Fruit fly (Drosophila melanogaster) whole organism, prepupa: Measurements from ENCODE around the gene CG14294.
A peak's percentile ranks its signal among the peaks of the same experiment; 100 is the strongest.

ENCODE experiments used
- Blimp-1 ChIP-seq: fragments of 200-800 bp; sonication (Bioruptor generic); optimal IDR thresholded peaks from 3 replicates; lab custom pipeline; 2017; ENCODE audit warnings: missing biosample characterization, missing genetic modification characterization, mild to moderate bottlenecking, moderate library complexity, missing genetic modification reagents
- CG10631 ChIP-seq: fragments of 200-800 bp; sonication (Bioruptor generic); optimal IDR thresholded peaks from 2 replicates; lab custom pipeline; 2016; ENCODE audit warnings: missing biosample characterization, missing genetic modification characterization
- CG11294 ChIP-seq: fragments of 200-800 bp; sonication (Bioruptor generic); IDR thresholded peaks from 2 replicates; pipeline ENCODE4 v1.3.6; 2022; ENCODE audit warnings: missing biosample characterization, missing genetic modification characterization
- CG11762 ChIP-seq: fragments of 200-800 bp; sonication (Bioruptor generic); optimal IDR thresholded peaks from 3 replicates; lab custom pipeline; 2016; ENCODE audit warnings: missing biosample characterization, missing genetic modification characterization; ENCODE audit not compliant: insufficient read depth
- CG11902 ChIP-seq: fragments of 200-800 bp; sonication (Bioruptor generic); optimal IDR thresholded peaks from 3 replicates; lab custom pipeline; 2016; ENCODE audit warnings: missing biosample characterization, missing genetic modification characterization
- CG1621 ChIP-seq: fragments of 200-800 bp; sonication (Bioruptor generic); optimal IDR thresholded peaks from 3 replicates; lab custom pipeline; 2018; ENCODE audit warnings: missing biosample characterization, mild to moderate bottlenecking, missing genetic modification characterization
- CG31627 ChIP-seq: fragments of 200-800 bp; sonication (Bioruptor generic); optimal IDR thresholded peaks from 3 replicates; lab custom pipeline; 2016; ENCODE audit warnings: missing biosample characterization, missing genetic modification characterization
- CG32006 ChIP-seq: fragments of 200-800 bp; sonication (Bioruptor generic); optimal IDR thresholded peaks from 3 replicates; lab custom pipeline; 2017; ENCODE audit warnings: missing biosample characterization, mild to moderate bottlenecking, missing genetic modification characterization
- CG6808 ChIP-seq: fragments of 200-800 bp; sonication (Bioruptor generic); optimal IDR thresholded peaks from 3 replicates; lab custom pipeline; 2017; ENCODE audit warnings: missing biosample characterization, missing genetic modification characterization, mild to moderate bottlenecking, moderate library complexity, missing genetic modification reagents
- CG6854 ChIP-seq: fragments of 200-800 bp; sonication (Bioruptor generic); optimal IDR thresholded peaks from 2 replicates; lab custom pipeline; 2017; ENCODE audit warnings: missing biosample characterization, mild to moderate bottlenecking, missing genetic modification characterization
- CG7368 ChIP-seq: fragments of 200-800 bp; sonication (Bioruptor generic); optimal IDR thresholded peaks from 3 replicates; lab custom pipeline; 2016; ENCODE audit warnings: missing biosample characterization, missing genetic modification characterization
- CG8119 ChIP-seq: fragments of 200-800 bp; sonication (Bioruptor generic); IDR thresholded peaks from 3 replicates; pipeline ENCODE4 v1.3.6; 2022; ENCODE audit warnings: missing biosample characterization, missing genetic modification characterization
- CG8319 ChIP-seq: fragments of 200-800 bp; sonication (Bioruptor generic); optimal IDR thresholded peaks from 3 replicates; lab custom pipeline; 2016; ENCODE audit warnings: missing biosample characterization, missing genetic modification characterization
- CG8632 ChIP-seq: fragments of 200-800 bp; sonication (Bioruptor generic); optimal IDR thresholded peaks from 3 replicates; lab custom pipeline; 2016; ENCODE audit warnings: missing biosample characterization, missing genetic modification characterization
- CG9139 ChIP-seq: fragments of 200-800 bp; sonication (Bioruptor generic); optimal IDR thresholded peaks from 3 replicates; lab custom pipeline; 2017; ENCODE audit warnings: missing biosample characterization, mild to moderate bottlenecking, missing genetic modification characterization
- Eip75B ChIP-seq: fragments of 200-800 bp; sonication (Bioruptor generic); optimal IDR thresholded peaks from 3 replicates; lab custom pipeline; 2016; ENCODE audit warnings: missing biosample characterization, missing genetic modification characterization
- Ets21C ChIP-seq: fragments of 200-800 bp; sonication (Bioruptor generic); optimal IDR thresholded peaks from 3 replicates; lab custom pipeline; 2016; ENCODE audit warnings: missing biosample characterization, missing genetic modification characterization
- Hr38 ChIP-seq: sonication (Bioruptor generic); optimal IDR thresholded peaks from 2 replicates; lab custom pipeline; 2016; ENCODE audit warnings: missing biosample characterization, missing genetic modification characterization
- Hr4 ChIP-seq: fragments of 200-800 bp; sonication (Bioruptor generic); optimal IDR thresholded peaks from 3 replicates; lab custom pipeline; 2016; ENCODE audit warnings: missing biosample characterization, missing genetic modification characterization
- OdsH ChIP-seq: fragments of 200-800 bp; sonication (Bioruptor generic); optimal IDR thresholded peaks from 3 replicates; lab custom pipeline; 2016; ENCODE audit warnings: missing biosample characterization, missing genetic modification characterization
- Sox102F ChIP-seq: fragments of 200-800 bp; sonication (Bioruptor generic); optimal IDR thresholded peaks from 2 replicates; lab custom pipeline; 2016; ENCODE audit warnings: missing biosample characterization, mild to moderate bottlenecking, missing genetic modification characterization
- Sox14 ChIP-seq: fragments of 200-800 bp; sonication (Bioruptor generic); optimal IDR thresholded peaks from 3 replicates; lab custom pipeline; 2016; ENCODE audit warnings: missing biosample characterization, missing genetic modification characterization
- achi ChIP-seq: fragments of 200-800 bp; sonication (Bioruptor generic); optimal IDR thresholded peaks from 3 replicates; lab custom pipeline; 2016; ENCODE audit warnings: missing biosample characterization, missing genetic modification characterization
- acj6 ChIP-seq: fragments of 200-800 bp; sonication (Bioruptor generic); optimal IDR thresholded peaks from 3 replicates; lab custom pipeline; 2016; ENCODE audit warnings: missing biosample characterization, missing genetic modification characterization
- dac ChIP-seq: fragments of 200-800 bp; sonication (Bioruptor generic); optimal IDR thresholded peaks from 2 replicates; lab custom pipeline; 2017; ENCODE audit warnings: missing biosample characterization, mild to moderate bottlenecking, missing genetic modification characterization
- dsx ChIP-seq: fragments of 200-800 bp; optimal IDR thresholded peaks from 3 replicates; lab custom pipeline; 2019; ENCODE audit warnings: missing biosample characterization, mild to moderate bottlenecking, missing genetic modification characterization, moderate library complexity; ENCODE audit not compliant: poor library complexity, severe bottlenecking
- eg ChIP-seq: fragments of 200-800 bp; sonication (Bioruptor generic); IDR thresholded peaks from 3 replicates; pipeline ENCODE4 v1.3.6; 2022; ENCODE audit warnings: missing biosample characterization, missing genetic modification characterization
- esn ChIP-seq: fragments of 200-800 bp; sonication (Bioruptor generic); optimal IDR thresholded peaks from 2 replicates; lab custom pipeline; 2016; ENCODE audit warnings: missing biosample characterization, mild to moderate bottlenecking, missing genetic modification characterization, moderate library complexity
- fd59A ChIP-seq: fragments of 200-800 bp; sonication (Bioruptor generic); optimal IDR thresholded peaks from 2 replicates; lab custom pipeline; 2017; ENCODE audit warnings: missing biosample characterization, mild to moderate bottlenecking, missing genetic modification characterization, missing genetic modification reagents
- fkh ChIP-seq: fragments of 200-800 bp; sonication (Bioruptor generic); optimal IDR thresholded peaks from 3 replicates; lab custom pipeline; 2017; ENCODE audit warnings: missing biosample characterization, mild to moderate bottlenecking, missing genetic modification characterization, moderate library complexity
- lz ChIP-seq: fragments of 200-800 bp; sonication (Bioruptor generic); optimal IDR thresholded peaks from 3 replicates; lab custom pipeline; 2016; ENCODE audit warnings: missing biosample characterization, missing genetic modification characterization
- pdm3 ChIP-seq: fragments of 200-800 bp; sonication (Bioruptor generic); optimal IDR thresholded peaks from 3 replicates; lab custom pipeline; 2016; ENCODE audit warnings: missing biosample characterization, missing genetic modification characterization
- salr ChIP-seq, 2 experiments: fragments of 200-800 bp; sonication (Bioruptor generic); optimal IDR thresholded peaks; 3 replicates each; lab custom pipeline; 2016 to 2018; ENCODE audit warnings: missing biosample characterization in 2 of 2, missing genetic modification characterization in 2 of 2, mild to moderate bottlenecking in 1 of 2
- spab ChIP-seq: fragments of 200-800 bp; sonication (Bioruptor generic); optimal IDR thresholded peaks from 2 replicates; lab custom pipeline; 2017; ENCODE audit warnings: missing biosample characterization, mild to moderate bottlenecking, missing genetic modification characterization, missing genetic modification reagents
- ss ChIP-seq, 2 experiments: fragments of 200-800 bp; sonication (Bioruptor generic); optimal IDR thresholded peaks; 2 replicates in 1 of 2; 3 replicates in 1 of 2; lab custom pipeline; 2017 to 2018; ENCODE audit warnings: mild to moderate bottlenecking in 2 of 2, missing biosample characterization in 2 of 2, missing genetic modification characterization in 2 of 2, moderate library complexity in 1 of 2
- svp ChIP-seq: fragments of 200-800 bp; sonication (Bioruptor generic); peaks from one replicate; lab custom pipeline; 2016; ENCODE audit warnings: missing biosample characterization, missing genetic modification characterization
- topi ChIP-seq: fragments of 200-800 bp; sonication (Bioruptor generic); optimal IDR thresholded peaks from 3 replicates; lab custom pipeline; 2016; ENCODE audit warnings: missing biosample characterization, missing genetic modification characterization

Gene CG14294

dm6 chr3R:18902164-18902563, at the start of gene CG14294:
CG14294 (minus strand) TSS chr3R:18902264.
- no peak for TF ChIP-seq CG8119 (GFP tag; lab: Robert Waterston, UW)
- TF ChIP-seq Hr38 (GFP tag; lab: Kevin White, UChicago), result no peak
- no peak for TF ChIP-seq dsx
- TF ChIP-seq Sox14 (GFP tag; lab: Kevin White, UChicago), result no peak
- no peak for TF ChIP-seq CG11294 (GFP tag; lab: Robert Waterston, UW)
- TF ChIP-seq OdsH (GFP tag; lab: Kevin White, UChicago), result no peak
- TF ChIP-seq Blimp-1 (GFP tag; lab: Kevin White, UChicago), result no peak
- TF ChIP-seq CG9139 (GFP tag; lab: Kevin White, UChicago), result no peak
- TF ChIP-seq Sox102F, result no peak
- TF ChIP-seq CG8319 (GFP tag; lab: Kevin White, UChicago), result no peak
- TF ChIP-seq ss (GFP tag; optimal IDR thresholded peaks at IDR 0.05; lab: Kevin White, UChicago), result no peak
- no peak for TF ChIP-seq fd59A
- no peak for TF ChIP-seq CG11902 (GFP tag; lab: Kevin White, UChicago)
- no peak for TF ChIP-seq CG31627
- TF ChIP-seq Hr4 (GFP tag; lab: Kevin White, UChicago), result no peak
- no peak for TF ChIP-seq esn (GFP tag; lab: Kevin White, UChicago)

- no peak for TF ChIP-seq Sox102F
- TF ChIP-seq CG1621, result no peak
- no peak for TF ChIP-seq CG6854 (GFP tag; lab: Kevin White, UChicago)
- no peak for TF ChIP-seq CG11762 (GFP tag; lab: Kevin White, UChicago)
- TF ChIP-seq acj6 (GFP tag; lab: Kevin White, UChicago), result no peak
- no peak for TF ChIP-seq eg (GFP tag; lab: Robert Waterston, UW)
- no peak for TF ChIP-seq CG9139 (GFP tag; lab: Kevin White, UChicago)
- TF ChIP-seq CG7368 (GFP tag; lab: Kevin White, UChicago), result no peak
- no peak for TF ChIP-seq svp (GFP tag; lab: Kevin White, UChicago)
- TF ChIP-seq CG32006 (GFP tag; lab: Kevin White, UChicago), result no peak
- no peak for TF ChIP-seq pdm3 (GFP tag; lab: Kevin White, UChicago)
- no peak for TF ChIP-seq topi (GFP tag; lab: Kevin White, UChicago)
- TF ChIP-seq CG8632 (GFP tag; lab: Kevin White, UChicago), result no peak
- TF ChIP-seq dac (GFP tag; lab: Kevin White, UChicago), result no peak
- no peak for TF ChIP-seq Hr4 (GFP tag; lab: Kevin White, UChicago)
- TF ChIP-seq Hr38 (GFP tag; lab: Kevin White, UChicago), result no peak
- no peak for TF ChIP-seq ss (GFP tag; optimal IDR thresholded peaks at IDR 0.05; lab: Kevin White, UChicago)
- TF ChIP-seq spab (GFP tag; lab: Kevin White, UChicago), result no peak
- no peak for TF ChIP-seq Eip75B (GFP tag; lab: Kevin White, UChicago)
Measured at dm6 chr3R:18949896-18950295, 47.8 kb upstream of the CG14294 start, which contains the start of gene CG43732. CG43732 (plus strand) TSS chr3R:18950196.

dm6 chr3R:18949131-18949530, 47.1 kb upstream of the CG14294 start:
- TF ChIP-seq svp (GFP tag; lab: Kevin White, UChicago) (peak; percentile 69), eg (GFP tag; lab: Robert Waterston, UW) (no peak), CG8632 (GFP tag; lab: Kevin White, UChicago) (no peak)

- no peak for TF ChIP-seq CG11762 (GFP tag; lab: Kevin White, UChicago)
- TF ChIP-seq CG10631, result no peak
Measured at dm6 chr3R:18947307-18947706, 45.2 kb upstream of the CG14294 start.

DNA sequence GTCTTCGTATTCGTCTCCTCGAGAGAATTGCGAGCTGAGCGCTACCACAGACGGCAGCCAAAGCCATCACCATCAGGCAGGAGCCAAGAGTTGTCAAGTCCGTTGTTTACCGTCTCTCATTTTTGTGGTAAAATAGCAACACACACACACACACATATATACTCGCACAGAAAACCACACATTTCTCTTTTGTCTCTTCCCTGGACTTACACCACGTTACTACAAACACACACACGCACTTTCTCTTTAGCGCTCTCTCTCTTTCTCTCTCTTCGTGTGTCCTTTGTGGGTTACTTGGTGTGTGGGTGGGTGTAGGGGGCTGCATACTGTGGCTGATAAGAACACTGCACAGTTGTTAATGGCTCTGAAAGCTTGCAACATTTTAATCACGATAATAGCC, 29.7 kb upstream of the CG14294 start:
- TF ChIP-seq Ets21C (GFP tag; lab: Kevin White, UChicago) (no peak), lz (GFP tag; lab: Kevin White, UChicago) (no peak), fkh (GFP tag; lab: Kevin White, UChicago) (no peak), salr (GFP tag; optimal IDR thresholded peaks at IDR 0.05; lab: Kevin White, UChicago) (no peak), CG6808 (GFP tag; lab: Kevin White, UChicago) (no peak), svp (GFP tag; lab: Kevin White, UChicago) (no peak), achi (GFP tag; lab: Kevin White, UChicago) (no peak)
